Worm (Caenorhabditis elegans) whole organism, young adult: ENCODE measurements around the gene oac-8.

Experiments used
- F22D6.2 ChIP-seq: sonication (generic microtip); optimal IDR thresholded peaks from 2 replicates; lab custom pipeline; 2016; ENCODE audit warnings: mild to moderate bottlenecking, missing genetic modification characterization, missing compliant biosample characterization
- F23B12.7 ChIP-seq: sonication (generic microtip); optimal IDR thresholded peaks from 2 replicates; lab custom pipeline; 2017; ENCODE audit warnings: missing genetic modification characterization, mild to moderate bottlenecking, missing compliant biosample characterization, antibody characterized with exemption, moderate library complexity; ENCODE audit not compliant: insufficient read depth
- F37B4.10 ChIP-seq: fragments of 200-800 bp; sonication (Bioruptor generic); IDR thresholded peaks from 2 replicates; pipeline ENCODE4 v1.3.6; 2022; ENCODE audit warnings: missing genetic modification characterization, missing compliant biosample characterization
- F57A8.1 ChIP-seq: fragments of 200-800 bp; sonication (Bioruptor generic); optimal IDR thresholded peaks from 2 replicates; lab custom pipeline; 2018; ENCODE audit warnings: mild to moderate bottlenecking, missing genetic modification characterization, moderate library complexity, missing compliant biosample characterization
- T26A5.8 ChIP-seq: sonication (generic microtip); optimal IDR thresholded peaks from 2 replicates; lab custom pipeline; 2016; ENCODE audit warnings: missing genetic modification characterization, missing compliant biosample characterization
- Y53F4B.3 ChIP-seq: fragments of 200-800 bp; sonication (Bioruptor generic); IDR thresholded peaks from 2 replicates; pipeline ENCODE4 v1.3.6; 2022; ENCODE audit warnings: missing genetic modification reagents, missing genetic modification characterization, missing compliant biosample characterization
- Y56A3A.18 ChIP-seq: fragments of 200-800 bp; sonication (Bioruptor generic); IDR thresholded peaks from 2 replicates; pipeline ENCODE4 v1.3.6; 2022; ENCODE audit warnings: missing genetic modification reagents, missing genetic modification characterization, missing compliant biosample characterization
- Y79H2A.3 ChIP-seq: fragments of 200-800 bp; sonication (Bioruptor generic); conservative IDR thresholded peaks from 2 replicates; pipeline ENCODE4 v1.3.6; 2022; ENCODE audit warnings: missing genetic modification reagents, missing genetic modification characterization, missing compliant biosample characterization
- aptf-3 ChIP-seq: fragments of 200-800 bp; sonication (Bioruptor generic); IDR thresholded peaks from 2 replicates; pipeline ENCODE4 v1.3.6; 2022; ENCODE audit warnings: missing genetic modification characterization, missing compliant biosample characterization
- atf-7 ChIP-seq: sonication (generic microtip); optimal IDR thresholded peaks from 2 replicates; lab custom pipeline; 2017; ENCODE audit warnings: mild to moderate bottlenecking, missing genetic modification characterization, missing compliant biosample characterization
- attf-6 ChIP-seq: fragments of 200-800 bp; sonication (Bioruptor generic); IDR thresholded peaks from 2 replicates; pipeline ENCODE4 v1.3.6; 2022; ENCODE audit warnings: missing genetic modification reagents, missing genetic modification characterization, missing compliant biosample characterization
- ccch-3 ChIP-seq: fragments of 200-800 bp; sonication (Bioruptor generic); optimal IDR thresholded peaks from 2 replicates; lab custom pipeline; 2018; ENCODE audit warnings: mild to moderate bottlenecking, missing genetic modification characterization, missing compliant biosample characterization
- cebp-2 ChIP-seq: fragments of 200-800 bp; sonication (Bioruptor generic); IDR thresholded peaks from 2 replicates; pipeline ENCODE4 v1.3.6; 2022; ENCODE audit warnings: missing genetic modification characterization, missing compliant biosample characterization
- egrh-3 ChIP-seq: fragments of 200-800 bp; sonication (Bioruptor generic); IDR thresholded peaks from 2 replicates; pipeline ENCODE4 v1.3.6; 2022; ENCODE audit warnings: missing genetic modification reagents, missing genetic modification characterization, missing compliant biosample characterization
- hlh-12 ChIP-seq: sonication (generic microtip); optimal IDR thresholded peaks from 2 replicates; lab custom pipeline; 2016; ENCODE audit warnings: missing genetic modification characterization, missing compliant biosample characterization
- hlh-26 ChIP-seq: fragments of 200-800 bp; sonication (Bioruptor generic); conservative IDR thresholded peaks from 2 replicates; pipeline ENCODE4 v1.3.6; 2022; ENCODE audit warnings: missing genetic modification reagents, missing genetic modification characterization, missing compliant biosample characterization
- hrde-1 ChIP-seq: sonication (generic microtip); optimal IDR thresholded peaks from 2 replicates; lab custom pipeline; 2016; ENCODE audit warnings: missing genetic modification characterization, mild to moderate bottlenecking, missing compliant biosample characterization, moderate library complexity, missing genotype, missing genetic modification reagents, borderline replicate concordance
- lag-1 ChIP-seq: fragments of 200-800 bp; sonication (Bioruptor generic); IDR thresholded peaks from 2 replicates; pipeline ENCODE4 v1.3.6; 2022; ENCODE audit warnings: missing genetic modification reagents, missing genetic modification characterization, missing compliant biosample characterization
- lin-26 ChIP-seq: fragments of 200-800 bp; sonication (Bioruptor generic); IDR thresholded peaks from 2 replicates; pipeline ENCODE4 v1.3.6; 2022; ENCODE audit warnings: missing genetic modification reagents, missing genetic modification characterization, missing compliant biosample characterization
- lin-35 ChIP-seq, 3 experiments: fragments of 150-350 bp in 2 of 3; sonication (generic microtip) in 1 of 3; optimal IDR thresholded peaks; 2 replicates each; lab custom pipeline; 2014 to 2018; ENCODE audit warnings: missing biosample characterization in 3 of 3, missing genetic modification characterization in 3 of 3, missing genetic modification reagents in 3 of 3
- lsl-1 ChIP-seq: fragments of 200-800 bp; sonication (Bioruptor generic); optimal IDR thresholded peaks from 2 replicates; lab custom pipeline; 2018; ENCODE audit warnings: mild to moderate bottlenecking, missing genetic modification characterization, moderate library complexity, missing compliant biosample characterization
- madf-10 ChIP-seq: sonication (generic microtip); optimal IDR thresholded peaks from 2 replicates; lab custom pipeline; 2016; ENCODE audit warnings: mild to moderate bottlenecking, missing genetic modification characterization, missing compliant biosample characterization
- madf-3 ChIP-seq: fragments of 200-800 bp; sonication (Bioruptor generic); IDR thresholded peaks from 2 replicates; pipeline ENCODE4 v1.3.6; 2022; ENCODE audit warnings: missing genetic modification reagents, missing genetic modification characterization, missing compliant biosample characterization
- madf-6 ChIP-seq: fragments of 200-800 bp; sonication (Bioruptor generic); IDR thresholded peaks from 2 replicates; pipeline ENCODE4 v1.3.6; 2022; ENCODE audit warnings: missing genetic modification reagents, missing genetic modification characterization, missing compliant biosample characterization
- mcd-1 ChIP-seq: fragments of 200-800 bp; sonication (Bioruptor generic); IDR thresholded peaks from 2 replicates; pipeline ENCODE4 v1.3.6; 2022; ENCODE audit warnings: missing genetic modification reagents, missing genetic modification characterization, missing compliant biosample characterization
- mes-4 ChIP-seq: sonication (generic microtip); optimal IDR thresholded peaks from 2 replicates; lab custom pipeline; 2016; ENCODE audit warnings: missing genotype, missing genetic modification characterization, missing compliant biosample characterization
- nfya-1 ChIP-seq: sonication (generic microtip); optimal IDR thresholded peaks from 2 replicates; lab custom pipeline; 2017; ENCODE audit warnings: antibody characterized with exemption, missing compliant biosample characterization, missing genetic modification characterization, borderline replicate concordance; ENCODE audit not compliant: insufficient read depth
- nfya-2 ChIP-seq: fragments of 200-800 bp; sonication (Bioruptor generic); IDR thresholded peaks from 2 replicates; pipeline ENCODE4 v1.3.6; 2022; ENCODE audit warnings: missing genetic modification reagents, missing genetic modification characterization, missing compliant biosample characterization
- nhr-179 ChIP-seq: sonication (generic microtip); optimal IDR thresholded peaks from 2 replicates; lab custom pipeline; 2016; ENCODE audit warnings: mild to moderate bottlenecking, missing genetic modification characterization, missing compliant biosample characterization
- repo-1 ChIP-seq: sonication (generic microtip); optimal IDR thresholded peaks from 2 replicates; lab custom pipeline; 2017; ENCODE audit warnings: mild to moderate bottlenecking, missing genetic modification characterization, missing compliant biosample characterization
- snpc-1.1 ChIP-seq: sonication (generic microtip); optimal IDR thresholded peaks from 2 replicates; lab custom pipeline; 2017; ENCODE audit warnings: missing genetic modification characterization, mild to moderate bottlenecking, missing compliant biosample characterization, antibody characterized with exemption, moderate library complexity, missing genotype, missing genetic modification reagents; ENCODE audit not compliant: insufficient read depth
- snpc-1.3 ChIP-seq: sonication (generic microtip); optimal IDR thresholded peaks from 2 replicates; lab custom pipeline; 2017; ENCODE audit warnings: missing genetic modification characterization, mild to moderate bottlenecking, missing compliant biosample characterization, antibody characterized with exemption, moderate library complexity, missing genotype, missing genetic modification reagents; ENCODE audit not compliant: insufficient read depth
- tbx-9 ChIP-seq: sonication (generic microtip); optimal IDR thresholded peaks from 2 replicates; lab custom pipeline; 2016; ENCODE audit warnings: borderline replicate concordance, missing genetic modification characterization, inconsistent platforms, missing compliant biosample characterization
- unc-62 ChIP-seq: fragments of 150-350 bp; optimal IDR thresholded peaks from 2 replicates; lab custom pipeline; 2014; ENCODE audit warnings: missing biosample characterization, missing genetic modification reagents, missing genetic modification characterization
- xnd-1 ChIP-seq: sonication (generic microtip); optimal IDR thresholded peaks from 2 replicates; lab custom pipeline; 2016; ENCODE audit warnings: missing genotype, missing genetic modification reagents, missing genetic modification characterization, missing compliant biosample characterization
- ztf-25 ChIP-seq: fragments of 200-800 bp; sonication (Bioruptor generic); IDR thresholded peaks from 2 replicates; pipeline ENCODE4 v1.3.6; 2022; ENCODE audit warnings: missing genetic modification reagents, missing genetic modification characterization, missing compliant biosample characterization
- ztf-28 ChIP-seq: fragments of 200-800 bp; sonication (Bioruptor generic); IDR thresholded peaks from 2 replicates; pipeline ENCODE4 v1.3.6; 2022; ENCODE audit warnings: missing genetic modification reagents, missing genetic modification characterization, missing compliant biosample characterization
- ztf-3 ChIP-seq: fragments of 200-800 bp; sonication (Bioruptor generic); optimal IDR thresholded peaks from 2 replicates; lab custom pipeline; 2018; ENCODE audit warnings: mild to moderate bottlenecking, missing genetic modification characterization, missing compliant biosample characterization
- ztf-6 ChIP-seq: fragments of 200-800 bp; sonication (Bioruptor generic); IDR thresholded peaks from 2 replicates; pipeline ENCODE4 v1.3.6; 2022; ENCODE audit warnings: missing genetic modification reagents, missing genetic modification characterization, missing compliant biosample characterization

The oac-8 gene

DNA sequence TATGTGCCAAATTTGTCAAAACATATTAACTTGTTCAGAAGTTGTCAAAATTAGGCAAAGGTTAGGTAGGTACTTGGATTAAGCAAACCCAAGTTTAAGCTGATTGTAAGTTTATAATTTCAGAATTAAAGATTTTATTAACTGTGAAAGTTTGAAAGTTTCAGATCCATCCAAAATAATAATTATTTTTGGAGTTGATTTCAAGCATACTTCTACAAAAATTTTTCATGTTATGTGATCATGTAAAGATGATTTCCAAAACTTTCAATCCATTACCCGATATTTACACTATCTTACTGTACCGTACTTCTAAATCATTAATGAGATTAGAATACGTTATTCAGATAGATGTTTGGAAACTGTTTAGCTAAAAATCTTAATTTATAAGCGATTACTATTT lies 19.7 kb upstream of the oac-8 start:
- no peak for TF ChIP-seq hlh-26
- TF ChIP-seq ztf-28 (GFP tag; lab: Robert Waterston, UW), result no peak
- no peak for TF ChIP-seq cebp-2
- TF ChIP-seq T26A5.8 (tag; lab: Kevin White, UChicago), result no peak
- no peak for TF ChIP-seq Y79H2A.3 (GFP tag; lab: Robert Waterston, UW)
- TF ChIP-seq lsl-1 (GFP tag; lab: Kevin White, UChicago), result no peak
- TF ChIP-seq xnd-1, result no peak
- TF ChIP-seq F37B4.10 (GFP tag; lab: Robert Waterston, UW), result no peak
- TF ChIP-seq ztf-25 (GFP tag; lab: Robert Waterston, UW), result no peak
- no peak for TF ChIP-seq snpc-1.3 (tag; lab: Kevin White, UChicago)
- no peak for TF ChIP-seq nfya-1
- TF ChIP-seq hlh-12 (tag; lab: Kevin White, UChicago), result no peak
- no peak for TF ChIP-seq madf-6
- no peak for TF ChIP-seq Y53F4B.3 (GFP tag; lab: Robert Waterston, UW)
- no peak for TF ChIP-seq hrde-1
- no peak for TF ChIP-seq atf-7
- no peak for TF ChIP-seq repo-1 (tag; lab: Kevin White, UChicago)
- no peak for TF ChIP-seq nhr-179
- TF ChIP-seq ztf-6 (GFP tag; lab: Robert Waterston, UW), result no peak

DNA sequence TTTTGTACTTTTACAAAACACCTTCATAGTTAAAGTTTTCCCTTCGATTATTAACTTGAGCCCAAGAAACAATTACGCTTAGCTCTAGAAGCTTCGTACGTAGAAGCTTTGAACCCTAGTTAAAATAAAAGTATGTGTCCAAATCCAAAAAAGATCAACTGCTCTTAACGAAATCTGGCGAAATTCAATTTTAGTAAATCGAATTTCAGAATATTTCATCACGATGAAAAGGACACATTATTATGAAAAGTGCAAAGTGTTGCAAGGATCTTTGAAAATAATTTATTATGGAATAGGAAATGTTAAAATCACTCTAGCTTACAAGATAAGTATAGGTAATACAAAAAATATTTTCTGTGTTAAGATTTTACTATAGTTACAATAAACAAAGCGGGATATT lies 19.1 kb upstream of the oac-8 start:
- TF ChIP-seq xnd-1 (no peak), attf-6 (GFP tag; lab: Robert Waterston, UW) (no peak), egrh-3 (no peak), mcd-1 (no peak), repo-1 (tag; lab: Kevin White, UChicago) (no peak), lin-35 (GFP tag; optimal IDR thresholded peaks at IDR 0.05; lab: Kevin White, UChicago) (no peak), snpc-1.1 (no peak), F22D6.2 (tag; lab: Kevin White, UChicago) (no peak), nfya-2 (GFP tag; lab: Robert Waterston, UW) (no peak)

DNA sequence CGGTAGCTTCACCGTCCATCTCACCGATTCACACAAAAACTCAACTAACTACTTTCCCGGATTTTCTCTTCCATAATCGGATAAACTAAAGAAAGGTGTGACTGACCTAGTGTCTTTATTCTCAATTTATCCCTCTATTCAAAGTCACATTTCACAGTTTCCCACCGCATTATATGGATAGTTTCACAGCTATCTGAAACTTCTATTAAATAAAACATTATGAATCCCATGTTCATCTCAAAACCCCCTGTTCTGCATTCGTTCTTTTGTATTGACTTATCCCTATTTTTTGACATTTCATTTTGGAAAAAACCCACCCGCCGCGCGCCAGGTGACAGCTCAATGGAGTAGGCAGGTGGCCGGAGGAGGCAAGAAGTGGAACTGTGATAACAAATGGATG lies 16.5 kb upstream of the oac-8 start:
- TF ChIP-seq madf-3 (no peak), unc-62 (GFP tag; lab: Kevin White, UChicago) (no peak), Y56A3A.18 (no peak), ccch-3 (GFP tag; lab: Kevin White, UChicago) (no peak), F23B12.7 (tag; lab: Kevin White, UChicago) (no peak), F22D6.2 (tag; lab: Kevin White, UChicago) (no peak), lag-1 (GFP tag; lab: Robert Waterston, UW) (no peak), F57A8.1 (GFP tag; lab: Kevin White, UChicago) (no peak), mes-4 (tag; lab: Kevin White, UChicago) (no peak), madf-10 (tag; lab: Kevin White, UChicago) (no peak), lin-26 (GFP tag; lab: Robert Waterston, UW) (no peak), tbx-9 (no peak), aptf-3 (no peak), ztf-3 (no peak)
